Fruit fly (Drosophila melanogaster) whole organism, prepupa: ENCODE results near the gene Nt5a.

ENCODE experiments used
- Blimp-1 ChIP-seq: fragments of 200-800 bp; sonication (Bioruptor generic); optimal IDR thresholded peaks from 3 replicates; lab custom pipeline; 2017; ENCODE audit warnings: missing biosample characterization, missing genetic modification characterization, mild to moderate bottlenecking, moderate library complexity, missing genetic modification reagents
- CG11294 ChIP-seq: fragments of 200-800 bp; sonication (Bioruptor generic); IDR thresholded peaks from 2 replicates; pipeline ENCODE4 v1.3.6; 2022; ENCODE audit warnings: missing biosample characterization, missing genetic modification characterization
- CG11762 ChIP-seq: fragments of 200-800 bp; sonication (Bioruptor generic); optimal IDR thresholded peaks from 3 replicates; lab custom pipeline; 2016; ENCODE audit warnings: missing biosample characterization, missing genetic modification characterization; ENCODE audit not compliant: insufficient read depth
- CG15336 ChIP-seq: fragments of 200-800 bp; sonication (Bioruptor generic); IDR thresholded peaks from 2 replicates; pipeline ENCODE4 v1.3.6; 2022; ENCODE audit warnings: missing biosample characterization, missing genetic modification characterization
- CG16779 ChIP-seq: fragments of 200-800 bp; sonication (Bioruptor generic); optimal IDR thresholded peaks from 3 replicates; lab custom pipeline; 2017; ENCODE audit warnings: missing biosample characterization, mild to moderate bottlenecking, missing genetic modification characterization
- CG3032 ChIP-seq: fragments of 200-800 bp; optimal IDR thresholded peaks from 2 replicates; lab custom pipeline; 2019; ENCODE audit warnings: missing biosample characterization, mild to moderate bottlenecking, missing genetic modification characterization, moderate library complexity
- CG31627 ChIP-seq: fragments of 200-800 bp; sonication (Bioruptor generic); optimal IDR thresholded peaks from 3 replicates; lab custom pipeline; 2016; ENCODE audit warnings: missing biosample characterization, missing genetic modification characterization
- CG3919 ChIP-seq: fragments of 200-800 bp; sonication (Bioruptor generic); optimal IDR thresholded peaks from 3 replicates; lab custom pipeline; 2016; ENCODE audit warnings: missing biosample characterization, missing genetic modification characterization
- CG6163 ChIP-seq: fragments of 200-800 bp; sonication (Bioruptor generic); IDR thresholded peaks from 3 replicates; pipeline ENCODE4 v1.3.6; 2022; ENCODE audit warnings: missing biosample characterization, missing genetic modification characterization
- CG6276 ChIP-seq: fragments of 200-800 bp; sonication (Bioruptor generic); optimal IDR thresholded peaks from 2 replicates; lab custom pipeline; 2017; ENCODE audit warnings: missing biosample characterization, mild to moderate bottlenecking, missing genetic modification characterization
- CG7368 ChIP-seq: fragments of 200-800 bp; sonication (Bioruptor generic); optimal IDR thresholded peaks from 3 replicates; lab custom pipeline; 2016; ENCODE audit warnings: missing biosample characterization, missing genetic modification characterization
- CG8119 ChIP-seq: fragments of 200-800 bp; sonication (Bioruptor generic); IDR thresholded peaks from 3 replicates; pipeline ENCODE4 v1.3.6; 2022; ENCODE audit warnings: missing biosample characterization, missing genetic modification characterization
- CG9139 ChIP-seq: fragments of 200-800 bp; sonication (Bioruptor generic); optimal IDR thresholded peaks from 3 replicates; lab custom pipeline; 2017; ENCODE audit warnings: missing biosample characterization, mild to moderate bottlenecking, missing genetic modification characterization
- Eip78C ChIP-seq: fragments of 200-800 bp; sonication (Bioruptor generic); peaks from one replicate; lab custom pipeline; 2016; ENCODE audit warnings: missing biosample characterization, missing genetic modification characterization
- Hr39 ChIP-seq: fragments of 200-800 bp; sonication (Bioruptor generic); optimal IDR thresholded peaks from 2 replicates; lab custom pipeline; 2016; ENCODE audit warnings: missing biosample characterization, missing genetic modification characterization
- Sox102F ChIP-seq: fragments of 200-800 bp; sonication (Bioruptor generic); optimal IDR thresholded peaks from 2 replicates; lab custom pipeline; 2016; ENCODE audit warnings: missing biosample characterization, mild to moderate bottlenecking, missing genetic modification characterization
- Sox14 ChIP-seq: fragments of 200-800 bp; sonication (Bioruptor generic); optimal IDR thresholded peaks from 3 replicates; lab custom pipeline; 2016; ENCODE audit warnings: missing biosample characterization, missing genetic modification characterization
- Sox15 ChIP-seq: fragments of 200-800 bp; sonication (Bioruptor generic); optimal IDR thresholded peaks from 3 replicates; lab custom pipeline; 2016; ENCODE audit warnings: missing biosample characterization, missing genetic modification characterization
- achi ChIP-seq: fragments of 200-800 bp; sonication (Bioruptor generic); optimal IDR thresholded peaks from 3 replicates; lab custom pipeline; 2016; ENCODE audit warnings: missing biosample characterization, missing genetic modification characterization
- cyc ChIP-seq: fragments of 200-800 bp; sonication (Bioruptor generic); optimal IDR thresholded peaks from 3 replicates; lab custom pipeline; 2016; ENCODE audit warnings: missing biosample characterization, missing genetic modification characterization
- dac ChIP-seq: fragments of 200-800 bp; sonication (Bioruptor generic); optimal IDR thresholded peaks from 2 replicates; lab custom pipeline; 2017; ENCODE audit warnings: missing biosample characterization, mild to moderate bottlenecking, missing genetic modification characterization
- eg ChIP-seq: fragments of 200-800 bp; sonication (Bioruptor generic); IDR thresholded peaks from 3 replicates; pipeline ENCODE4 v1.3.6; 2022; ENCODE audit warnings: missing biosample characterization, missing genetic modification characterization
- esn ChIP-seq: fragments of 200-800 bp; sonication (Bioruptor generic); optimal IDR thresholded peaks from 2 replicates; lab custom pipeline; 2016; ENCODE audit warnings: missing biosample characterization, mild to moderate bottlenecking, missing genetic modification characterization, moderate library complexity
- fd59A ChIP-seq: fragments of 200-800 bp; sonication (Bioruptor generic); optimal IDR thresholded peaks from 2 replicates; lab custom pipeline; 2017; ENCODE audit warnings: missing biosample characterization, mild to moderate bottlenecking, missing genetic modification characterization, missing genetic modification reagents
- fd85E ChIP-seq: fragments of 200-800 bp; sonication (Bioruptor generic); optimal IDR thresholded peaks from 3 replicates; lab custom pipeline; 2016; ENCODE audit warnings: missing biosample characterization, missing genetic modification characterization
- fkh ChIP-seq: fragments of 200-800 bp; sonication (Bioruptor generic); optimal IDR thresholded peaks from 3 replicates; lab custom pipeline; 2017; ENCODE audit warnings: missing biosample characterization, mild to moderate bottlenecking, missing genetic modification characterization, moderate library complexity
- net ChIP-seq: fragments of 200-800 bp; sonication (Bioruptor generic); optimal IDR thresholded peaks from 3 replicates; lab custom pipeline; 2016; ENCODE audit warnings: missing biosample characterization, missing genetic modification characterization
- spab ChIP-seq: fragments of 200-800 bp; sonication (Bioruptor generic); optimal IDR thresholded peaks from 2 replicates; lab custom pipeline; 2017; ENCODE audit warnings: missing biosample characterization, mild to moderate bottlenecking, missing genetic modification characterization, missing genetic modification reagents
- topi ChIP-seq: fragments of 200-800 bp; sonication (Bioruptor generic); optimal IDR thresholded peaks from 3 replicates; lab custom pipeline; 2016; ENCODE audit warnings: missing biosample characterization, missing genetic modification characterization
- vri ChIP-seq: fragments of 200-800 bp; sonication (Bioruptor generic); optimal IDR thresholded peaks from 3 replicates; lab custom pipeline; 2016; ENCODE audit warnings: missing biosample characterization, mild to moderate bottlenecking, missing genetic modification characterization

The Nt5a gene

DNA sequence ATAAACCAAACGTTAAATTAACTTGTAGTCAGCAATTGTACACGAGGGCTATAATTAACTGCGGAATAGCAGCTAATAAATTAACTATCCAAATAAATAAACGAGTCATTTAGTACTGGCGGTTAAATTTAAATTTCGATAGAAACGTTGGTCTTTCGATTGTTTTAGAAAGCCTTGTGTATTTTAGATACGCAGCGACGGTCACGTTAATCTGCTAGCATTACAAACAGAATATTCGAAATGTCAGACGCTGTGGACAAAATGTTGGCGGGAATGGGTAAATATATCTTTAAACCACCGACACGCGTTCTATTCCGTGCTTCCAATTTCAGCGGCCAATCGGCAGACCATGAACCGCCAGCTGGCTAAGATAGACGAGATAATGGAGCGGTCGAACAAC lies 24.3 kb upstream of the Nt5a start, which contains the start of gene msd1:
msd1 (plus strand) TSS at position 203 of the 400 bp plus-strand sequence.
- TF ChIP-seq fd59A (GFP tag; lab: Kevin White, UChicago): no peak
- TF ChIP-seq spab (GFP tag; lab: Kevin White, UChicago): no peak
- TF ChIP-seq fd85E (GFP tag; lab: Kevin White, UChicago): no peak
- TF ChIP-seq CG3032: no peak
- peak; percentile 40 for TF ChIP-seq fkh (GFP tag; lab: Kevin White, UChicago)

- TF ChIP-seq Eip78C (GFP tag; lab: Kevin White, UChicago): peak; percentile 61
- no peak for TF ChIP-seq Blimp-1 (GFP tag; lab: Kevin White, UChicago)
- TF ChIP-seq esn (GFP tag; lab: Kevin White, UChicago): peak; percentile 29
- TF ChIP-seq CG11294 (GFP tag; lab: Robert Waterston, UW): no peak
- no peak for TF ChIP-seq CG16779 (tag; lab: Kevin White, UChicago)
- no peak for TF ChIP-seq CG8119
- no peak for TF ChIP-seq topi (GFP tag; lab: Kevin White, UChicago)
- TF ChIP-seq CG31627 (GFP tag; lab: Kevin White, UChicago): peak; percentile 21
- no peak for TF ChIP-seq Sox15
- TF ChIP-seq eg (GFP tag; lab: Robert Waterston, UW): 0 out of 3 replicates have a peak, but pooled peaks have one; percentile 34
- TF ChIP-seq achi (GFP tag; lab: Kevin White, UChicago): peak; percentile 10
- TF ChIP-seq CG3919: no peak
- TF ChIP-seq CG6163: no peak
- no peak for TF ChIP-seq fkh (GFP tag; lab: Kevin White, UChicago)
- no peak for TF ChIP-seq dac
- TF ChIP-seq CG9139 (GFP tag; lab: Kevin White, UChicago): no peak
Measured at dm6 chr3L:1330420-1330819, 23.2 kb upstream of the Nt5a start.

DNA sequence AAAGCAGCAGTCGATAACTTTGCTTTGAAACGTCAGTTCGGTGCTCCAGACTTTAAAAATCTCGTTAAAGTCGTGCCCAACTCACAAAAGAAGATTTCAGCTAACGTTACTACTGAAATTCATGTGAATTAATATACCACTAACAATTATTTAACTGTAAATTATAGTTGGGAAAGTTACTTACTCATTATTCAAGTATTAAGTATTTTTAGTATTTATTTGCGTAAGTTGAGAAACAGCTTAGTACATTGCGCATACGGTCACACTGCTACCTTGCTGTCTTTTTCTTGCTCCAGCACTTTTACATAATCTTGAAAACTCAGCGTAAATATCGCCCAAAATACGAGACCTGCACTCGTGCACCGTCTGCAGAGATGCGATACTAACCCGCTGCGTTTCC lies 22.5 kb upstream of the Nt5a start, which contains the start of gene ND-ACP:
ND-ACP (plus strand) TSS at position 226 of the 400 bp plus-strand sequence.
- TF ChIP-seq CG11762 (no peak), achi (GFP tag; lab: Kevin White, UChicago) (peak; percentile 83), vri (GFP tag; lab: Kevin White, UChicago) (peak; percentile 66)

DNA sequence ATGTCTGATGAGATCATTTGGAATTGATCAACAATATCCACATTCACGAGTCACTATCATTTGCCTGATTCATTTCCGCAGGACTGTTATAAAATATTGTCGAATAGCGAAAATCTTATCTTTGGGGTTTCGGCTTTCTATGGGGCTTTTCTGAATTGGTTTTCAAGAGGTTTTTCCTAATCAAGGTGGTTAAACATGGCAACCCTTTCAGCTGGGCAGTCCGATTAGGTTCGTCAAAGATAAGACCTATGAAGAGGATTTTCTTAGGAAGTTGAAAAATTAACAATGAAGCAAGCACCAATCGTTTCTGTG lies 18.4 kb upstream of the Nt5a start:
- TF ChIP-seq vri (GFP tag; lab: Kevin White, UChicago) (peak; percentile 58), Sox102F (GFP tag; lab: Kevin White, UChicago) (no peak), fkh (GFP tag; lab: Kevin White, UChicago) (no peak), eg (GFP tag; lab: Robert Waterston, UW) (no peak)

DNA sequence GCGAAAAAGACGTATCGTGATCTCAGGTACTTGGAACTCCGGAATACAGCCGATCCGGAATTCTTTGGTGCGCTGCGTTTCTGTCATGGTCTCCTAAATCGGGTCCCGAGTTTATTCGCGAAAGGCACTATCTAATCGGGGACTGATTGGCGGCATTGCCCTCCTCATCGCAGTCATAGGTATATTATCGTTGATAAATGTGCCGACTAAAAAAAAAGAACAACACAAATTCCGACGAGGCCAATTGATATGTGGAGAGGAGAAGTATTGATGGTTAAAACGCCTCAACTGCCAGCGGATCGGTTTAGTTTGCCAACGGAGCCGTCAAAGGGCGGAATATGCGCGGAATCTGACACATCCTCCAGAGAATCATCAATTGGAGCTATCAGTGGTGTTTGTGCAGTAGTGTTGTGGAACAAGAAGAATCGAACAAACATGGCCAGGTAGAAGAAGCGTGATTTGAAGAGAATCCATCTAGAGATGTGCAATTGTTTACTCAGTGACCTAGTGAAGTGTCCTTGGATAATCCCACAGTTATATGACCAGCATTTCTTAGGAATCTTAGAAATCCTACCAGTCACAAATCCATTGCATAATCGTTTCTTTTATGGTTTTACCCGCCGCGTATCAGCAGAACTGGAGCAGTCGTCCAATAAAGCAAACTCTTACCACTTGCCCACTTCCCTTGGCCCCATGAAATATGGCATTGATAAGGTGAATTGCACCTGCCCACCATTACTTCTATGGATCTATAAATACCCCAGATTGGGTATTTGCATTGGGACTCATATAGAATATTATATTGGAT lies 17.8 kb upstream of the Nt5a start:
- no peak for TF ChIP-seq Sox15
- TF ChIP-seq vri (GFP tag; lab: Kevin White, UChicago): peak; percentile 97

dm6 chr3L:1323136-1323535 lies 15.9 kb upstream of the Nt5a start:
- TF ChIP-seq Eip78C (GFP tag; lab: Kevin White, UChicago): peak; percentile 44
- peak; percentile 60 for TF ChIP-seq CG15336 (GFP tag; lab: Robert Waterston, UW)
- TF ChIP-seq net (GFP tag; lab: Kevin White, UChicago): no peak
- TF ChIP-seq Hr39 (GFP tag; lab: Kevin White, UChicago): peak; percentile 41
- no peak for TF ChIP-seq cyc (GFP tag; lab: Kevin White, UChicago)
- TF ChIP-seq vri (GFP tag; lab: Kevin White, UChicago): peak; percentile 38
- peak; percentile 37 for TF ChIP-seq CG31627 (GFP tag; lab: Kevin White, UChicago)
- TF ChIP-seq Sox14 (GFP tag; lab: Kevin White, UChicago): peak; percentile 31
- no peak for TF ChIP-seq CG6276 (GFP tag; lab: Kevin White, UChicago)
- TF ChIP-seq CG8119: peak; percentile 35; the same call in 1 of the 3 replicates
- TF ChIP-seq esn (GFP tag; lab: Kevin White, UChicago): peak; percentile 34
- TF ChIP-seq CG7368 (GFP tag; lab: Kevin White, UChicago): no peak
